Fruit fly (Drosophila melanogaster): Measurements from ENCODE around the gene ND-18.

Gene ND-18

dm6 chrX:19491984-19492584 is at the start of gene ND-18, which contains the start of gene pcm:
Gene ND-18, plus strand, starts transcription at chrX:19492421.
Gene pcm, minus strand, starts transcription at chrX:19492011.
- no peak for TF ChIP-seq pad (GFP tag; optimal IDR thresholded peaks at IDR 0.05)
- TF ChIP-seq ovo (GFP tag; optimal IDR thresholded peaks at IDR 0.05), result peak; percentile 16
- TF ChIP-seq CG1620 (GFP tag; optimal IDR thresholded peaks at IDR 0.05), result no peak
- peak; percentile 66 for TF ChIP-seq Mnt (GFP tag; optimal IDR thresholded peaks at IDR 0.05)
- no peak for TF ChIP-seq CG14711 (tag; optimal IDR thresholded peaks at IDR 0.05)
- TF ChIP-seq Crg-1 (GFP tag; optimal IDR thresholded peaks at IDR 0.05), result no peak
- TF ChIP-seq Clk (GFP tag; optimal IDR thresholded peaks at IDR 0.05), result no peak
- TF ChIP-seq CG33017 (tag; optimal IDR thresholded peaks at IDR 0.05), result no peak
- TF ChIP-seq CG7101 (tag; optimal IDR thresholded peaks at IDR 0.05), result no peak
- TF ChIP-seq cic (GFP tag; optimal IDR thresholded peaks at IDR 0.05), result no peak
- no peak for TF ChIP-seq toe (GFP tag; optimal IDR thresholded peaks at IDR 0.05)
- TF ChIP-seq Hr96 (GFP tag; optimal IDR thresholded peaks at IDR 0.05), result no peak
- TF ChIP-seq CG11617 (GFP tag; optimal IDR thresholded peaks at IDR 0.05), result peak; percentile 15
- TF ChIP-seq CG5204 (GFP tag; optimal IDR thresholded peaks at IDR 0.05), result no peak
- TF ChIP-seq bab1 (GFP tag; optimal IDR thresholded peaks at IDR 0.05), result peak; percentile 15
- no peak for TF ChIP-seq kay (GFP tag; ENCODE audit: borderline replicate concordance)
- TF ChIP-seq cnc (optimal IDR thresholded peaks at IDR 0.05), result no peak
- no peak for TF ChIP-seq CG7045 (GFP tag; optimal IDR thresholded peaks at IDR 0.05)
- peak; percentile 49 for TF ChIP-seq tj (GFP tag; optimal IDR thresholded peaks at IDR 0.05)
- no peak for TF ChIP-seq CG12768 (GFP tag; optimal IDR thresholded peaks at IDR 0.05)

- no peak for TF ChIP-seq CG1620 (GFP tag; optimal IDR thresholded peaks at IDR 0.05)
- no peak for TF ChIP-seq tj (GFP tag; optimal IDR thresholded peaks at IDR 0.05)
- TF ChIP-seq Hr96 (GFP tag; optimal IDR thresholded peaks at IDR 0.05), result no peak
- no peak for TF ChIP-seq CG33017 (tag; optimal IDR thresholded peaks at IDR 0.05)
- no peak for TF ChIP-seq Mnt (GFP tag; optimal IDR thresholded peaks at IDR 0.05)
- no peak for TF ChIP-seq cic (GFP tag; optimal IDR thresholded peaks at IDR 0.05)
- TF ChIP-seq CG12768 (GFP tag; optimal IDR thresholded peaks at IDR 0.05), result no peak
- TF ChIP-seq toe (GFP tag; optimal IDR thresholded peaks at IDR 0.05), result no peak
- no peak for TF ChIP-seq Crg-1 (GFP tag; optimal IDR thresholded peaks at IDR 0.05)
- no peak for TF ChIP-seq Clk (GFP tag; optimal IDR thresholded peaks at IDR 0.05)
These were observed 43.9 kb upstream of the ND-18 start for dm6 chrX:19448297-19448696.

- TF ChIP-seq CG11617 (GFP tag; optimal IDR thresholded peaks at IDR 0.05) (no peak), Crg-1 (GFP tag; optimal IDR thresholded peaks at IDR 0.05) (no peak), CG12768 (GFP tag; optimal IDR thresholded peaks at IDR 0.05) (no peak), Clk (GFP tag; optimal IDR thresholded peaks at IDR 0.05) (no peak), cic (GFP tag; optimal IDR thresholded peaks at IDR 0.05) (no peak), tj (GFP tag; optimal IDR thresholded peaks at IDR 0.05) (no peak), CG33017 (tag; optimal IDR thresholded peaks at IDR 0.05) (no peak), CG1620 (GFP tag; optimal IDR thresholded peaks at IDR 0.05) (no peak)
These were observed 39.1 kb upstream of the ND-18 start for dm6 chrX:19453138-19453537.

- TF ChIP-seq Hr96 (GFP tag; optimal IDR thresholded peaks at IDR 0.05), result no peak
- peak; percentile 95 for TF ChIP-seq tj (GFP tag; optimal IDR thresholded peaks at IDR 0.05)
These were observed 30.6 kb upstream of the ND-18 start for dm6 chrX:19461630-19462029.

dm6 chrX:19474763-19475162 is 17.5 kb upstream of the ND-18 start, which contains the start of gene narya:
Gene narya, plus strand, starts transcription at chrX:19475063.
- no peak for TF ChIP-seq Crg-1 (GFP tag; optimal IDR thresholded peaks at IDR 0.05)
- no peak for TF ChIP-seq cic (GFP tag; optimal IDR thresholded peaks at IDR 0.05)
- TF ChIP-seq CG12768 (GFP tag; optimal IDR thresholded peaks at IDR 0.05), result no peak
- TF ChIP-seq ovo (GFP tag; optimal IDR thresholded peaks at IDR 0.05), result peak; percentile 44

dm6 chrX:19479134-19479533 is 13.1 kb upstream of the ND-18 start, which contains the start of gene CG32533:
Gene CG32533, minus strand, starts transcription at chrX:19479411.
- no peak for TF ChIP-seq Mnt (GFP tag; optimal IDR thresholded peaks at IDR 0.05)
- no peak for TF ChIP-seq CG1620 (GFP tag; optimal IDR thresholded peaks at IDR 0.05)
- no peak for TF ChIP-seq pad (GFP tag; optimal IDR thresholded peaks at IDR 0.05)
- TF ChIP-seq CG12768 (GFP tag; optimal IDR thresholded peaks at IDR 0.05), result no peak
- no peak for TF ChIP-seq CG5204 (GFP tag; optimal IDR thresholded peaks at IDR 0.05)
- TF ChIP-seq kay (GFP tag; ENCODE audit: borderline replicate concordance), result no peak
- no peak for TF ChIP-seq Clk (GFP tag; optimal IDR thresholded peaks at IDR 0.05)
- no peak for TF ChIP-seq CG11617 (GFP tag; optimal IDR thresholded peaks at IDR 0.05)
- no peak for TF ChIP-seq tj (GFP tag; optimal IDR thresholded peaks at IDR 0.05)
- TF ChIP-seq Crg-1 (GFP tag; optimal IDR thresholded peaks at IDR 0.05), result no peak
- no peak for TF ChIP-seq CG7101 (tag; optimal IDR thresholded peaks at IDR 0.05)
- TF ChIP-seq CG14711 (tag; optimal IDR thresholded peaks at IDR 0.05), result no peak
- no peak for TF ChIP-seq cic (GFP tag; optimal IDR thresholded peaks at IDR 0.05)
- TF ChIP-seq toe (GFP tag; optimal IDR thresholded peaks at IDR 0.05), result no peak
- no peak for TF ChIP-seq CG33017 (tag; optimal IDR thresholded peaks at IDR 0.05)
- TF ChIP-seq cnc (optimal IDR thresholded peaks at IDR 0.05), result no peak
- TF ChIP-seq bab1 (GFP tag; optimal IDR thresholded peaks at IDR 0.05), result no peak

- no peak for TF ChIP-seq Hr96 (GFP tag; optimal IDR thresholded peaks at IDR 0.05)
- no peak for TF ChIP-seq CG1620 (GFP tag; optimal IDR thresholded peaks at IDR 0.05)
- peak; percentile 100 for TF ChIP-seq Mnt (GFP tag; optimal IDR thresholded peaks at IDR 0.05)
- no peak for TF ChIP-seq toe (GFP tag; optimal IDR thresholded peaks at IDR 0.05)
- no peak for TF ChIP-seq ovo (GFP tag; optimal IDR thresholded peaks at IDR 0.05)
- TF ChIP-seq kay (GFP tag; ENCODE audit: borderline replicate concordance), result no peak
- peak; percentile 56 for TF ChIP-seq cic (GFP tag; optimal IDR thresholded peaks at IDR 0.05)
- TF ChIP-seq Clk (GFP tag; optimal IDR thresholded peaks at IDR 0.05), result no peak
- TF ChIP-seq bab1 (GFP tag; optimal IDR thresholded peaks at IDR 0.05), result no peak
- TF ChIP-seq Crg-1 (GFP tag; optimal IDR thresholded peaks at IDR 0.05), result no peak
- no peak for TF ChIP-seq CG33017 (tag; optimal IDR thresholded peaks at IDR 0.05)
- no peak for TF ChIP-seq CG7045 (GFP tag; optimal IDR thresholded peaks at IDR 0.05)
- TF ChIP-seq tj (GFP tag; optimal IDR thresholded peaks at IDR 0.05), result peak; percentile 71
- no peak for TF ChIP-seq CG12768 (GFP tag; optimal IDR thresholded peaks at IDR 0.05)
- peak; percentile 79 to 97 for TF ChIP-seq cnc (optimal IDR thresholded peaks at IDR 0.05)
- TF ChIP-seq CG11617 (GFP tag; optimal IDR thresholded peaks at IDR 0.05), result peak; percentile 43
- no peak for TF ChIP-seq CG5204 (GFP tag; optimal IDR thresholded peaks at IDR 0.05)
- no peak for TF ChIP-seq CG14711 (tag; optimal IDR thresholded peaks at IDR 0.05)
- TF ChIP-seq pad (GFP tag; optimal IDR thresholded peaks at IDR 0.05), result no peak
- TF ChIP-seq CG7101 (tag; optimal IDR thresholded peaks at IDR 0.05), result no peak
These were observed 12.3 kb upstream of the ND-18 start, which contains the start of the genes Naa15-16 and mRpS14 for dm6 chrX:19479869-19480326. Gene Naa15-16, plus strand, starts transcription at chrX:19479984. Gene mRpS14, minus strand, starts transcription at chrX:19480238.
